Worm (Caenorhabditis elegans) whole organism, L1 larva: ENCODE measurements around the gene tsp-2.

ENCODE experiments used
- efl-1 ChIP-seq, 4 experiments: fragments of 150-350 bp; optimal IDR thresholded peaks in 3 of 4; peaks in 1 of 4; 1 replicate in 1 of 4; 2 replicates in 3 of 4; lab custom pipeline; 2014; ENCODE audit warnings: missing biosample characterization in 2 of 4, missing genetic modification characterization in 2 of 4, missing genetic modification reagents in 2 of 4
- hlh-17 ChIP-seq: fragments of 200-800 bp; sonication (Bioruptor generic); optimal IDR thresholded peaks from 2 replicates; lab custom pipeline; 2018; ENCODE audit warnings: missing genetic modification characterization, mild to moderate bottlenecking, missing compliant biosample characterization, moderate library complexity, borderline replicate concordance
- unc-62 ChIP-seq: fragments of 150-350 bp; optimal IDR thresholded peaks from 2 replicates; lab custom pipeline; 2014; ENCODE audit warnings: missing biosample characterization, missing genetic modification reagents, missing genetic modification characterization

ce11 chrIII:8279567-8279966 is 41.8 kb upstream of the tsp-2 start:
- TF ChIP-seq unc-62 (GFP tag; lab: Kevin White, UChicago) (no peak), hlh-17 (GFP tag; lab: Kevin White, UChicago) (no peak), efl-1 (optimal IDR thresholded peaks at IDR 0.05; lab: Kevin White, UChicago) (no peak), efl-1 (GFP tag; optimal IDR thresholded peaks at IDR 0.05 in 1 of 2; lab: Kevin White, UChicago) (no peak)
